Worm (Caenorhabditis elegans) whole organism, mixed stage, embryonic: ENCODE data around the gene chc-1.

Experiments used
- M03D4.4 ChIP-seq: sonication (generic microtip); optimal IDR thresholded peaks from 2 replicates; lab custom pipeline; 2017; ENCODE audit warnings: mild to moderate bottlenecking, missing genetic modification characterization, missing compliant biosample characterization
- bed-3 ChIP-seq: fragments of 200-800 bp; sonication (Bioruptor generic); optimal IDR thresholded peaks from 3 replicates; lab custom pipeline; 2018; ENCODE audit warnings: mild to moderate bottlenecking, missing genetic modification characterization, moderate library complexity, missing compliant biosample characterization
- blmp-1 ChIP-seq: fragments of 150-350 bp; optimal IDR thresholded peaks from 2 replicates; lab custom pipeline; 2014; ENCODE audit warnings: missing biosample characterization, missing genetic modification characterization
- ceh-39 ChIP-seq: fragments of 150-350 bp; optimal IDR thresholded peaks from 2 replicates; lab custom pipeline; 2014; ENCODE audit warnings: missing biosample characterization, missing genetic modification characterization
- ceh-43 ChIP-seq: fragments of 200-800 bp; sonication (Bioruptor generic); optimal IDR thresholded peaks from 2 replicates; lab custom pipeline; 2018; ENCODE audit warnings: mild to moderate bottlenecking, missing genetic modification characterization, moderate library complexity, missing compliant biosample characterization
- ceh-83 ChIP-seq: fragments of 200-800 bp; sonication (Bioruptor generic); optimal IDR thresholded peaks from 2 replicates; lab custom pipeline; 2018; ENCODE audit warnings: mild to moderate bottlenecking, missing genetic modification characterization, missing compliant biosample characterization
- ces-1 ChIP-seq: fragments of 150-350 bp; optimal IDR thresholded peaks from 2 replicates; lab custom pipeline; 2014; ENCODE audit warnings: missing biosample characterization, missing genetic modification reagents, missing genetic modification characterization
- drap-1 ChIP-seq: fragments of 200-800 bp; sonication (Bioruptor generic); optimal IDR thresholded peaks from 3 replicates; lab custom pipeline; 2018; ENCODE audit warnings: mild to moderate bottlenecking, missing genetic modification characterization, missing compliant biosample characterization
- elt-1 ChIP-seq: sonication (generic microtip); optimal IDR thresholded peaks from 2 replicates; lab custom pipeline; 2017; ENCODE audit warnings: missing genetic modification characterization, mild to moderate bottlenecking, missing compliant biosample characterization, antibody characterized with exemption, moderate library complexity, borderline replicate concordance; ENCODE audit not compliant: insufficient read depth
- elt-3 ChIP-seq: fragments of 150-350 bp; optimal IDR thresholded peaks from 2 replicates; lab custom pipeline; 2014; ENCODE audit warnings: missing biosample characterization, missing genetic modification characterization
- flh-1 ChIP-seq: fragments of 200-800 bp; sonication (Bioruptor generic); optimal IDR thresholded peaks from 2 replicates; lab custom pipeline; 2018; ENCODE audit warnings: mild to moderate bottlenecking, missing genetic modification characterization, moderate library complexity, missing compliant biosample characterization
- hlh-1 ChIP-seq: fragments of 150-350 bp; optimal IDR thresholded peaks from 2 replicates; lab custom pipeline; 2014; ENCODE audit warnings: missing biosample characterization, missing genetic modification reagents, missing genetic modification characterization
- lin-13 ChIP-seq: fragments of 150-350 bp; optimal IDR thresholded peaks from 2 replicates; lab custom pipeline; 2014; ENCODE audit warnings: missing biosample characterization, missing genetic modification characterization
- lsy-2 ChIP-seq: fragments of 150-350 bp; optimal IDR thresholded peaks from 2 replicates; lab custom pipeline; 2014; ENCODE audit warnings: missing biosample characterization, missing genetic modification characterization
- mab-5 ChIP-seq: fragments of 150-350 bp; optimal IDR thresholded peaks from 2 replicates; lab custom pipeline; 2014; ENCODE audit warnings: missing biosample characterization, missing genetic modification characterization
- mep-1 ChIP-seq: fragments of 150-350 bp; optimal IDR thresholded peaks from 2 replicates; lab custom pipeline; 2017; ENCODE audit warnings: missing biosample characterization, missing genetic modification reagents, missing genetic modification characterization, inconsistent platforms
- mls-2 ChIP-seq: sonication (generic microtip); optimal IDR thresholded peaks from 2 replicates; lab custom pipeline; 2016; ENCODE audit warnings: mild to moderate bottlenecking, missing genetic modification characterization, moderate library complexity, missing compliant biosample characterization
- nhr-12 ChIP-seq: fragments of 150-350 bp; optimal IDR thresholded peaks from 2 replicates; lab custom pipeline; 2014; ENCODE audit warnings: missing biosample characterization, missing genetic modification characterization
- nhr-2 ChIP-seq: fragments of 150-350 bp; optimal IDR thresholded peaks from 2 replicates; lab custom pipeline; 2014; ENCODE audit warnings: missing biosample characterization, missing genetic modification characterization
- nhr-237 ChIP-seq: fragments of 150-350 bp; optimal IDR thresholded peaks from 2 replicates; lab custom pipeline; 2014; ENCODE audit warnings: missing biosample characterization, missing genetic modification characterization
- nhr-28 ChIP-seq: fragments of 150-350 bp; optimal IDR thresholded peaks from 2 replicates; lab custom pipeline; 2014; ENCODE audit warnings: missing biosample characterization, missing genetic modification characterization
- pha-4 ChIP-seq: fragments of 150-350 bp; optimal IDR thresholded peaks from 2 replicates; lab custom pipeline; 2018; ENCODE audit warnings: missing biosample characterization, missing genetic modification reagents, missing genetic modification characterization
- sem-2 ChIP-seq: fragments of 200-800 bp; sonication (Bioruptor generic); optimal IDR thresholded peaks from 2 replicates; lab custom pipeline; 2018; ENCODE audit warnings: mild to moderate bottlenecking, missing genetic modification characterization, missing compliant biosample characterization
- snpc-4 ChIP-seq: fragments of 150-350 bp; optimal IDR thresholded peaks from 2 replicates; lab custom pipeline; 2014; ENCODE audit warnings: missing biosample characterization, missing genetic modification characterization
- tbx-8 ChIP-seq: fragments of 200-800 bp; sonication (Bioruptor generic); optimal IDR thresholded peaks from 2 replicates; lab custom pipeline; 2018; ENCODE audit warnings: mild to moderate bottlenecking, missing genetic modification characterization, moderate library complexity, missing compliant biosample characterization
- unc-120 ChIP-seq: sonication (generic microtip); optimal IDR thresholded peaks from 2 replicates; lab custom pipeline; 2017; ENCODE audit warnings: missing genetic modification characterization, missing compliant biosample characterization; ENCODE audit not compliant: poor library complexity, severe bottlenecking
- unc-39 ChIP-seq: fragments of 150-350 bp; optimal IDR thresholded peaks from 2 replicates; lab custom pipeline; 2014; ENCODE audit warnings: missing biosample characterization, missing genetic modification characterization
- unc-62 ChIP-seq: fragments of 150-350 bp; optimal IDR thresholded peaks from 2 replicates; lab custom pipeline; 2014; ENCODE audit warnings: missing biosample characterization, missing genetic modification reagents, missing genetic modification characterization
- zip-8 ChIP-seq: fragments of 150-350 bp; optimal IDR thresholded peaks from 2 replicates; lab custom pipeline; 2014; ENCODE audit warnings: missing biosample characterization, missing genetic modification characterization
- ztf-11 ChIP-seq: fragments of 150-350 bp; optimal IDR thresholded peaks from 2 replicates; lab custom pipeline; 2014; ENCODE audit warnings: missing biosample characterization, missing genetic modification characterization

Gene chc-1

DNA sequence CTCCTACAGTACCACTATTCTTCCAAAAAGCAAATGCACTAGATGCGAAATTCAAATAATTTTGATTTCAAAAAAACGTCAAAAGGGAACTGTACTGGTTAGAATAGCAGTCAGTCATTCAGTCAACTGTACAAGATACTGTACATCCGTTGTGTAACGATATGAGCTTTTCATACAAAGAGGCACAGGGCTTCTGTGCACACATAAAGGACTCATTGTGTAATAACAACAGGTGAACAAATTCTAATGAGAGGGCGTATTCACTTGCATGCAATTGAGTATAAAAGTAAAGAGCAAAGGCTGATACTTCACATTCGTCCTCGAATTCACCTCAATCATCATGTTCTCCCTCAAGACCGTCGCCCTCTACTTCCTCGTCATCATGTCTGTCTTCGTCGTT lies 6.2 kb upstream of the chc-1 start, which contains the start of gene dod-6:
dod-6 (plus strand) TSS at position 301 of the 400 bp plus-strand sequence.
- TF ChIP-seq M03D4.4 (tag; lab: Kevin White, UChicago) = no peak
- no peak for TF ChIP-seq ztf-11 (tag; lab: Kevin White, UChicago)
- TF ChIP-seq lsy-2 (tag; lab: Kevin White, UChicago) = no peak
- no peak for TF ChIP-seq nhr-2 (tag; lab: Kevin White, UChicago)
- TF ChIP-seq unc-120 (tag; lab: Kevin White, UChicago) = no peak
- TF ChIP-seq hlh-1 (tag; lab: Kevin White, UChicago) = no peak
- no peak for TF ChIP-seq sem-2
- no peak for TF ChIP-seq ces-1 (GFP tag; lab: Kevin White, UChicago)
- TF ChIP-seq unc-62 (GFP tag; lab: Kevin White, UChicago) = no peak
- no peak for TF ChIP-seq nhr-12 (tag; lab: Kevin White, UChicago)
- TF ChIP-seq mep-1 (tag; lab: Kevin White, UChicago) = no peak
- TF ChIP-seq, all 35 proteins: peak for 0

DNA sequence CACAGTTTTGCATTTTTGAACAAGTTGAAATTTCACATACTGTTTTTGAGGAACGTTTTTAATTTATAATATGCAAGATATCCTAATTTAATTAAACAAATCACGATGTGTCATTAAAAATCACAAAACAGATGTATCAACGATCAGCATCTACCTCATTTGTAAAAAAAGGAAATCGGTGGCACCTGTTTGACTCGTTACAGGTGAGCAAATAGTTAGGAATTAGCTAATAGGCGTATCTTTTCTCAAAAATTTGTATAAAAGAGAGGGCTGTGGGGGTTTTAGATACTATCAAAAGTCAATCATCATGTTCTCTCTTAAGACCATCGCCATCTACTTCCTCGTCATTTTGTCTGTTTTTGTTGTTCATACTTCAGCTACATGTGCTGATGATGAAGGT lies 4.6 kb upstream of the chc-1 start, which contains the start of gene T20G5.8:
T20G5.8 (plus strand) TSS at position 301 of the 400 bp plus-strand sequence.
- no peak for TF ChIP-seq nhr-28 (tag; lab: Kevin White, UChicago)
- TF ChIP-seq bed-3 (GFP tag; lab: Kevin White, UChicago) = no peak
- no peak for TF ChIP-seq ceh-83 (GFP tag; lab: Kevin White, UChicago)
- TF ChIP-seq flh-1 (GFP tag; lab: Kevin White, UChicago) = no peak
- TF ChIP-seq pha-4 (tag; lab: Kevin White, UChicago) = no peak
- no peak for TF ChIP-seq unc-39 (tag; lab: Kevin White, UChicago)
- no peak for TF ChIP-seq drap-1 (GFP tag; lab: Kevin White, UChicago)
- no peak for TF ChIP-seq ceh-43 (GFP tag; lab: Kevin White, UChicago)
- no peak for TF ChIP-seq tbx-8 (GFP tag; lab: Kevin White, UChicago)
- TF ChIP-seq hlh-1 (tag; lab: Kevin White, UChicago) = no peak
- TF ChIP-seq ztf-11 (tag; lab: Kevin White, UChicago) = no peak
- no peak for TF ChIP-seq elt-3

DNA sequence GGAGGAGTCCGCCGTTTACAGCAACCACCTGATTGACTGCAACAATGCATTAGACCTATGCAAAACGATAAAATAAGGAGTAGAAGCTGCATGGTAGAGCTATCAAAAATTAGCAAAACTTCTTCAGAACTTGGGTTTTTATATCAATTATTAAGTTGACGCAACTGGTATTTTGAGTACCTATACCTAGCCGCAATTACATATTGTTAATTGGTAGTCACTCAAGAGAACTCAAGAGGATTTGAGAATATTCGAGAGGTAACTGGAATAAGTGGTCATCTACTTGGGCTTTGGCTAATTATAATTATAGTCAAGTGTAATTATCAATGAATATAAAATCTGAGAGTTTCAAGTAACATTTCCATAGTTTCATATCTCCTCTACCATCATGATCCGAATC lies 2.4 kb upstream of the chc-1 start, which contains the start of the genes T20G5.13 and T20G5.12:
T20G5.13 (minus strand) TSS at position 101 of the 400 bp plus-strand sequence.
T20G5.12 (plus strand) TSS at position 370 of the 400 bp plus-strand sequence.
- TF ChIP-seq unc-39 (tag; lab: Kevin White, UChicago) (no peak), hlh-1 (tag; lab: Kevin White, UChicago) (no peak), mls-2 (tag; lab: Kevin White, UChicago) (no peak), zip-8 (tag; lab: Kevin White, UChicago) (no peak), pha-4 (tag; lab: Kevin White, UChicago) (no peak), lsy-2 (tag; lab: Kevin White, UChicago) (no peak), blmp-1 (no peak), ceh-39 (tag; lab: Kevin White, UChicago) (no peak), flh-1 (GFP tag; lab: Kevin White, UChicago) (no peak), unc-62 (GFP tag; lab: Kevin White, UChicago) (no peak), M03D4.4 (tag; lab: Kevin White, UChicago) (no peak), lin-13 (tag; lab: Kevin White, UChicago) (no peak), ceh-83 (GFP tag; lab: Kevin White, UChicago) (no peak), nhr-237 (no peak), ceh-43 (GFP tag; lab: Kevin White, UChicago) (no peak)
- TF ChIP-seq, all 35 proteins: peak for 0

DNA sequence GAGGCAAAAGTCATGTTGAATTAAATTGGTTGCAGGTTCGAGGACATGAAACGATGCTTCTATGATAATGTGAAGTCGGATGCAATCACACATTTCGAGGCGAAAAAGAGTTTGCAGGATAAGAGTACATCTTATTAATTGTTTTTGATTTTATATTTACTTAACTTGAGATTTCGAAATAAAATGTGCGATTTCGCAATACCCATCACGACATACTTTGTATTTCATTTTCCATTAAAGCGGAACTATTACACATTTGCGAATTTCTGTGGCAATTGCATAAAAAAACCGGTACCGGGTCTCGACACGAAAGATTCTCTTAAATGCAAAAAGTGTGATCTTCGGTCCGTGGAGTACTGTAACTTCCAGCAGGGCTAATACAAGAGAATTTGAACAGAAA lies 1.2 kb upstream of the chc-1 start:
- no peak for TF ChIP-seq hlh-1 (tag; lab: Kevin White, UChicago)
- TF ChIP-seq drap-1 (GFP tag; lab: Kevin White, UChicago) = no peak
- TF ChIP-seq ceh-43 (GFP tag; lab: Kevin White, UChicago) = no peak
- no peak for TF ChIP-seq mep-1 (tag; lab: Kevin White, UChicago)
- no peak for TF ChIP-seq snpc-4 (tag; lab: Kevin White, UChicago)
- TF ChIP-seq lsy-2 (tag; lab: Kevin White, UChicago) = no peak
- no peak for TF ChIP-seq nhr-2 (tag; lab: Kevin White, UChicago)
- TF ChIP-seq sem-2 = no peak
- no peak for TF ChIP-seq ceh-39 (tag; lab: Kevin White, UChicago)
- no peak for TF ChIP-seq M03D4.4 (tag; lab: Kevin White, UChicago)

DNA sequence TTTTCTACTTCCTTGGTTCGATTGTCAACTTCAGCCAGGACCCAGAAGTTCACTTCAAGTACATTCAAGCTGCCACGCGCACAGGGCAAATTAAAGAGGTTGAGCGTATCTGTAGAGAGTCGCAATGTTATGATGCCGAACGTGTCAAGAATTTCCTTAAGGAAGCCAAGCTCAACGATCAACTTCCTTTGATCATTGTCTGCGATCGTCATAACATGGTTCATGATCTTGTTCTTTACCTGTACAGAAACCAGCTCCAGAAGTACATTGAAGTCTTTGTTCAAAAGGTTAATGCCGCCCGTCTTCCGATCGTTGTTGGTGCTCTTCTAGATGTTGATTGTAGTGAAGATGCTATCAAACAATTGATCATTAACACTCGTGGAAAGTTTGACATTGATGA lies 2.7 kb downstream of the chc-1 start:
- TF ChIP-seq mab-5 (tag; lab: Kevin White, UChicago) = no peak
- no peak for TF ChIP-seq nhr-2 (tag; lab: Kevin White, UChicago)
- no peak for TF ChIP-seq ceh-83 (GFP tag; lab: Kevin White, UChicago)
- TF ChIP-seq tbx-8 (GFP tag; lab: Kevin White, UChicago) = no peak
- TF ChIP-seq nhr-28 (tag; lab: Kevin White, UChicago) = no peak
- TF ChIP-seq unc-39 (tag; lab: Kevin White, UChicago) = no peak
- no peak for TF ChIP-seq elt-1 (tag; lab: Kevin White, UChicago)
- TF ChIP-seq mls-2 (tag; lab: Kevin White, UChicago) = no peak
- no peak for TF ChIP-seq elt-3
- no peak for TF ChIP-seq ces-1 (GFP tag; lab: Kevin White, UChicago)
- no peak for TF ChIP-seq lin-13 (tag; lab: Kevin White, UChicago)
